Worm (Caenorhabditis elegans) whole organism, L1 larva: Measurements from ENCODE around the gene K12B6.9.
A peak's percentile ranks its signal among the peaks of the same experiment; 100 is the strongest.

Experiments
- C16A3.4 ChIP-seq: fragments of 150-350 bp; optimal IDR thresholded peaks from 2 replicates; lab custom pipeline; 2014; ENCODE audit warnings: missing biosample characterization, missing genetic modification characterization
- C34B4.2 ChIP-seq: sonication (generic microtip); optimal IDR thresholded peaks from 2 replicates; lab custom pipeline; 2017; ENCODE audit warnings: mild to moderate bottlenecking, missing genetic modification characterization, missing compliant biosample characterization
- F16B12.6 ChIP-seq: fragments of 150-350 bp; optimal IDR thresholded peaks from 2 replicates; lab custom pipeline; 2014; ENCODE audit warnings: missing biosample characterization, missing genetic modification characterization
- Y116A8C.19 ChIP-seq: sonication (generic microtip); optimal IDR thresholded peaks from 2 replicates; lab custom pipeline; 2016; ENCODE audit warnings: missing compliant biosample characterization, missing genetic modification characterization, borderline replicate concordance
- aha-1 ChIP-seq: fragments of 150-350 bp; optimal IDR thresholded peaks from 2 replicates; lab custom pipeline; 2014; ENCODE audit warnings: missing biosample characterization, missing genetic modification characterization
- aly-2 ChIP-seq: fragments of 150-350 bp; optimal IDR thresholded peaks from 2 replicates; lab custom pipeline; 2014; ENCODE audit warnings: missing biosample characterization, missing genetic modification characterization
- ama-1 ChIP-seq: fragments of 150-350 bp; optimal IDR thresholded peaks from 2 replicates; lab custom pipeline; 2014
- blmp-1 ChIP-seq: fragments of 150-350 bp; optimal IDR thresholded peaks from 2 replicates; lab custom pipeline; 2014; ENCODE audit warnings: missing biosample characterization, missing genetic modification characterization
- ceh-63 ChIP-seq: fragments of 200-800 bp; sonication (Bioruptor generic); optimal IDR thresholded peaks from 2 replicates; lab custom pipeline; 2018; ENCODE audit warnings: mild to moderate bottlenecking, missing genetic modification characterization, missing compliant biosample characterization
- ceh-8 ChIP-seq: fragments of 200-800 bp; sonication (Bioruptor generic); optimal IDR thresholded peaks from 2 replicates; lab custom pipeline; 2018; ENCODE audit warnings: mild to moderate bottlenecking, missing genetic modification characterization, moderate library complexity, missing compliant biosample characterization
- ceh-82 ChIP-seq, 3 experiments: fragments of 150-350 bp in 1 of 3; sonication (generic microtip) in 2 of 3; optimal IDR thresholded peaks; 2 replicates each; lab custom pipeline; 2014 to 2017; ENCODE audit warnings: missing biosample characterization in 3 of 3, missing genetic modification characterization in 3 of 3
- dpl-1 ChIP-seq, 3 experiments: fragments of 150-350 bp in 2 of 3; sonication (generic microtip) in 1 of 3; optimal IDR thresholded peaks; 2 replicates each; lab custom pipeline; 2014 to 2017; ENCODE audit warnings: missing biosample characterization in 3 of 3, missing genetic modification characterization in 3 of 3, missing genetic modification reagents in 3 of 3
- efl-3 ChIP-seq: fragments of 200-800 bp; sonication (Bioruptor generic); optimal IDR thresholded peaks from 2 replicates; lab custom pipeline; 2018; ENCODE audit warnings: mild to moderate bottlenecking, missing genetic modification characterization, missing compliant biosample characterization
- egl-27 ChIP-seq, 2 experiments: fragments of 150-350 bp in 1 of 2; sonication (generic microtip); optimal IDR thresholded peaks; 3 replicates each; lab custom pipeline; 2017 to 2018; ENCODE audit warnings: missing biosample characterization in 2 of 2, missing genetic modification characterization in 2 of 2, missing genetic modification reagents in 2 of 2
- elt-3 ChIP-seq, 6 experiments: fragments of 150-350 bp in 1 of 6; sonication (generic microtip); optimal IDR thresholded peaks; 2 replicates each; lab custom pipeline; 2017 to 2018; ENCODE audit warnings: missing biosample characterization in 6 of 6, missing genetic modification characterization in 6 of 6, inconsistent platforms in 1 of 6
- fkh-10 ChIP-seq: sonication (generic microtip); optimal IDR thresholded peaks from 2 replicates; lab custom pipeline; 2017; ENCODE audit warnings: missing biosample characterization, missing genetic modification reagents, missing genetic modification characterization
- fkh-8 ChIP-seq: sonication (generic microtip); optimal IDR thresholded peaks from 2 replicates; lab custom pipeline; 2016; ENCODE audit warnings: mild to moderate bottlenecking, missing genetic modification characterization, missing compliant biosample characterization
- fos-1 ChIP-seq: fragments of 150-350 bp; optimal IDR thresholded peaks from 2 replicates; lab custom pipeline; 2014; ENCODE audit warnings: missing biosample characterization, missing genetic modification characterization
- hlh-4 ChIP-seq: sonication (generic microtip); optimal IDR thresholded peaks from 2 replicates; lab custom pipeline; 2016; ENCODE audit warnings: mild to moderate bottlenecking, missing genetic modification characterization, missing compliant biosample characterization
- irx-1 ChIP-seq: sonication (generic microtip); optimal IDR thresholded peaks from 2 replicates; lab custom pipeline; 2016; ENCODE audit warnings: missing genetic modification characterization, missing compliant biosample characterization
- jun-1 ChIP-seq: fragments of 150-350 bp; optimal IDR thresholded peaks from 2 replicates; lab custom pipeline; 2014; ENCODE audit warnings: missing biosample characterization, missing genetic modification reagents, missing genetic modification characterization
- lin-13 ChIP-seq: fragments of 150-350 bp; optimal IDR thresholded peaks from 2 replicates; lab custom pipeline; 2014; ENCODE audit warnings: missing biosample characterization, missing genetic modification reagents, missing genetic modification characterization
- lin-14 ChIP-seq: fragments of 200-800 bp; sonication (Bioruptor generic); optimal IDR thresholded peaks from 2 replicates; lab custom pipeline; 2018; ENCODE audit warnings: mild to moderate bottlenecking, missing genetic modification characterization, moderate library complexity, missing compliant biosample characterization
- lin-15B ChIP-seq: fragments of 150-350 bp; sonication (generic microtip); optimal IDR thresholded peaks from 3 replicates; lab custom pipeline; 2014; ENCODE audit warnings: missing biosample characterization, missing genetic modification characterization
- lin-39 ChIP-seq: fragments of 150-350 bp; optimal IDR thresholded peaks from 2 replicates; lab custom pipeline; 2014; ENCODE audit warnings: missing biosample characterization, missing genetic modification reagents, missing genetic modification characterization
- lir-3 ChIP-seq: sonication (generic microtip); optimal IDR thresholded peaks from 2 replicates; lab custom pipeline; 2016; ENCODE audit warnings: mild to moderate bottlenecking, missing genetic modification characterization, moderate library complexity, missing compliant biosample characterization; ENCODE audit not compliant: poor library complexity
- mab-9 ChIP-seq: fragments of 200-800 bp; sonication (Bioruptor generic); IDR thresholded peaks from 2 replicates; pipeline ENCODE4 v1.3.6; 2022; ENCODE audit warnings: missing genetic modification reagents, missing genetic modification characterization, missing compliant biosample characterization
- mdl-1 ChIP-seq, 2 experiments: fragments of 150-350 bp; optimal IDR thresholded peaks; 2 replicates each; lab custom pipeline; 2014 to 2017; ENCODE audit warnings: missing biosample characterization in 2 of 2, missing genetic modification characterization in 2 of 2, inconsistent platforms in 1 of 2
- mef-2 ChIP-seq: fragments of 150-350 bp; optimal IDR thresholded peaks from 2 replicates; lab custom pipeline; 2014; ENCODE audit warnings: missing biosample characterization, missing genetic modification characterization
- nhr-11 ChIP-seq: fragments of 150-350 bp; optimal IDR thresholded peaks from 2 replicates; lab custom pipeline; 2014; ENCODE audit warnings: missing biosample characterization, missing genetic modification characterization
- nhr-12 ChIP-seq: sonication (generic microtip); optimal IDR thresholded peaks from 2 replicates; lab custom pipeline; 2017; ENCODE audit warnings: missing biosample characterization, missing genetic modification characterization
- nhr-237 ChIP-seq: fragments of 150-350 bp; optimal IDR thresholded peaks from 2 replicates; lab custom pipeline; 2014; ENCODE audit warnings: missing biosample characterization, missing genetic modification characterization
- nhr-28 ChIP-seq: fragments of 150-350 bp; optimal IDR thresholded peaks from 2 replicates; lab custom pipeline; 2014; ENCODE audit warnings: missing biosample characterization, missing genetic modification characterization
- nhr-77 ChIP-seq: fragments of 150-350 bp; optimal IDR thresholded peaks from 2 replicates; lab custom pipeline; 2014; ENCODE audit warnings: missing biosample characterization, missing genetic modification characterization
- nhr-85 ChIP-seq: sonication (generic microtip); peaks from one replicate; lab custom pipeline; 2016; ENCODE audit warnings: missing genetic modification characterization, inconsistent platforms, missing compliant biosample characterization
- pax-3 ChIP-seq: fragments of 200-800 bp; sonication (Bioruptor generic); optimal IDR thresholded peaks from 2 replicates; lab custom pipeline; 2018; ENCODE audit warnings: mild to moderate bottlenecking, missing genetic modification characterization, moderate library complexity, missing compliant biosample characterization
- pqm-1 ChIP-seq: sonication (generic microtip); optimal IDR thresholded peaks from 3 replicates; lab custom pipeline; 2017; ENCODE audit warnings: missing biosample characterization, missing genetic modification characterization
- skn-1 ChIP-seq: fragments of 150-350 bp; optimal IDR thresholded peaks from 2 replicates; lab custom pipeline; 2014; ENCODE audit warnings: missing biosample characterization, missing genetic modification characterization
- snpc-4 ChIP-seq: fragments of 150-350 bp; optimal IDR thresholded peaks from 2 replicates; lab custom pipeline; 2014; ENCODE audit warnings: missing biosample characterization, missing genetic modification characterization
- sptf-1 ChIP-seq: fragments of 150-350 bp; optimal IDR thresholded peaks from 2 replicates; lab custom pipeline; 2014; ENCODE audit warnings: missing biosample characterization, missing genetic modification characterization
- sup-37 ChIP-seq: fragments of 200-800 bp; sonication (Bioruptor generic); optimal IDR thresholded peaks from 2 replicates; lab custom pipeline; 2018; ENCODE audit warnings: mild to moderate bottlenecking, missing genetic modification characterization, missing compliant biosample characterization
- tbx-2 ChIP-seq: sonication (generic microtip); optimal IDR thresholded peaks from 2 replicates; lab custom pipeline; 2016; ENCODE audit warnings: missing genetic modification characterization, missing compliant biosample characterization
- tlp-1 ChIP-seq: fragments of 150-350 bp; optimal IDR thresholded peaks from 2 replicates; lab custom pipeline; 2014; ENCODE audit warnings: missing biosample characterization, missing genetic modification characterization
- unc-130 ChIP-seq: fragments of 150-350 bp; optimal IDR thresholded peaks from 2 replicates; lab custom pipeline; 2017; ENCODE audit warnings: missing biosample characterization, missing genetic modification characterization, inconsistent platforms
- unc-86 ChIP-seq: sonication (generic microtip); optimal IDR thresholded peaks from 2 replicates; lab custom pipeline; 2016; ENCODE audit warnings: missing genetic modification characterization, missing compliant biosample characterization
- zag-1 ChIP-seq: fragments of 150-350 bp; optimal IDR thresholded peaks from 2 replicates; lab custom pipeline; 2014; ENCODE audit warnings: missing biosample characterization, missing genetic modification characterization
- zip-4 ChIP-seq: fragments of 200-800 bp; sonication (Bioruptor generic); optimal IDR thresholded peaks from 2 replicates; lab custom pipeline; 2018; ENCODE audit warnings: mild to moderate bottlenecking, missing genetic modification characterization, moderate library complexity, missing compliant biosample characterization

K12B6.9 gene

ce11 chrV:6246454-6246981 lies 45.9 kb downstream of the K12B6.9 start, which contains the start of gene dmd-7 (continued):
- TF ChIP-seq lin-15B (tag; lab: Kevin White, UChicago) (no peak), nhr-85 (tag; lab: Kevin White, UChicago) (peak; percentile 100), C34B4.2 (no peak), blmp-1 (tag; lab: Kevin White, UChicago) (peak; percentile 86), mdl-1 (tag; optimal IDR thresholded peaks at IDR 0.05; lab: Kevin White, UChicago) (peak in 1 of 2 experiments; percentile 90), zip-4 (GFP tag; lab: Kevin White, UChicago) (peak; percentile 4), nhr-12 (no peak), ceh-63 (GFP tag; lab: Kevin White, UChicago) (no peak), unc-86 (tag; lab: Kevin White, UChicago) (peak; percentile 83), jun-1 (tag; lab: Kevin White, UChicago) (peak; percentile 93), sptf-1 (tag; lab: Kevin White, UChicago) (no peak), egl-27 (tag; optimal IDR thresholded peaks at IDR 0.05; lab: Kevin White, UChicago) (peak; percentile 71 to 90), lin-39 (peak; percentile 3), ceh-82 (tag; optimal IDR thresholded peaks at IDR 0.05; lab: Kevin White, UChicago) (peak; percentile 88 to 93 (median 93)), fos-1 (tag; lab: Kevin White, UChicago) (peak; percentile 64), Y116A8C.19 (tag; lab: Kevin White, UChicago) (no peak), fkh-10 (peak; percentile 32), C16A3.4 (tag; lab: Kevin White, UChicago) (peak; percentile 66), lin-13 (GFP tag; lab: Kevin White, UChicago) (peak; percentile 54), skn-1 (tag; lab: Kevin White, UChicago) (peak; percentile 86), lir-3 (peak; percentile 6), pqm-1 (tag; lab: Kevin White, UChicago) (no peak), dpl-1 (GFP tag; optimal IDR thresholded peaks at IDR 0.05; lab: Kevin White, UChicago) (peak; percentile 29 to 43 (median 43)), nhr-77 (tag; lab: Kevin White, UChicago) (peak; percentile 79), ama-1 (no peak), lin-14 (GFP tag; lab: Kevin White, UChicago) (peak; percentile 99), efl-3 (GFP tag; lab: Kevin White, UChicago) (peak; percentile 37), pax-3 (no peak), mab-9 (GFP tag; lab: Robert Waterston, UW) (0 out of 2 replicates have a peak, but pooled peaks have one; percentile 40), unc-130 (tag; lab: Kevin White, UChicago) (peak; percentile 85), irx-1 (tag; lab: Kevin White, UChicago) (peak; percentile 77), nhr-28 (tag; lab: Kevin White, UChicago) (no peak), tlp-1 (tag; lab: Kevin White, UChicago) (no peak), ceh-8 (GFP tag; lab: Kevin White, UChicago) (peak; percentile 31), mef-2 (tag; lab: Kevin White, UChicago) (no peak), zag-1 (no peak), F16B12.6 (tag; lab: Kevin White, UChicago) (no peak), nhr-237 (peak; percentile 48), sup-37 (GFP tag; lab: Kevin White, UChicago) (no peak), elt-3 (tag; optimal IDR thresholded peaks at IDR 0.05; lab: Kevin White, UChicago) (peak; percentile 64 to 96 (median 90)), tbx-2 (tag; lab: Kevin White, UChicago) (peak; percentile 93), snpc-4 (tag; lab: Kevin White, UChicago) (peak; percentile 49), fkh-8 (no peak), hlh-4 (tag; lab: Kevin White, UChicago) (no peak), nhr-11 (tag; lab: Kevin White, UChicago) (peak; percentile 78), aly-2 (no peak), aha-1 (tag; lab: Kevin White, UChicago) (peak; percentile 14)
